Fruit fly (Drosophila melanogaster) whole organism, pupa: Measurements from ENCODE around the gene CG7668.

ENCODE experiments used
- CG10348 ChIP-seq: fragments of 200-800 bp; sonication (Bioruptor generic); IDR thresholded peaks from 2 replicates; pipeline ENCODE4 v1.3.6; 2022; ENCODE audit warnings: missing biosample characterization, missing genetic modification characterization
- CG12605 ChIP-seq: fragments of 200-800 bp; sonication (Bioruptor generic); IDR thresholded peaks from 2 replicates; pipeline ENCODE4 v1.3.6; 2022; ENCODE audit warnings: missing biosample characterization, missing genetic modification characterization
- CG13204 ChIP-seq: fragments of 200-800 bp; sonication (Bioruptor generic); optimal IDR thresholded peaks from 2 replicates; lab custom pipeline; 2018; ENCODE audit warnings: missing biosample characterization, mild to moderate bottlenecking, missing genetic modification characterization, moderate library complexity
- CG14655 ChIP-seq: fragments of 200-800 bp; sonication (Bioruptor generic); optimal IDR thresholded peaks from 3 replicates; lab custom pipeline; 2017; ENCODE audit warnings: mild to moderate bottlenecking, missing biosample characterization, missing genetic modification reagents, missing genetic modification characterization
- CG15710 ChIP-seq: fragments of 200-800 bp; sonication (Bioruptor generic); optimal IDR thresholded peaks from 2 replicates; lab custom pipeline; 2018; ENCODE audit warnings: missing biosample characterization, mild to moderate bottlenecking, missing genetic modification characterization, moderate library complexity
- CG17806 ChIP-seq: fragments of 200-800 bp; sonication (Bioruptor generic); optimal IDR thresholded peaks from 2 replicates; lab custom pipeline; 2018; ENCODE audit warnings: missing biosample characterization, mild to moderate bottlenecking, missing genetic modification characterization, moderate library complexity
- CG32121 ChIP-seq: fragments of 200-800 bp; sonication (Bioruptor generic); IDR thresholded peaks from 2 replicates; pipeline ENCODE4 v1.3.6; 2022; ENCODE audit warnings: missing biosample characterization, missing genetic modification characterization
- CG34367 ChIP-seq: fragments of 200-800 bp; sonication (Bioruptor generic); optimal IDR thresholded peaks from 2 replicates; lab custom pipeline; 2018; ENCODE audit warnings: missing biosample characterization, mild to moderate bottlenecking, missing genetic modification characterization
- CG4496 ChIP-seq: fragments of 200-800 bp; sonication (Bioruptor generic); IDR thresholded peaks from 3 replicates; pipeline ENCODE4 v1.3.6; 2022; ENCODE audit warnings: missing biosample characterization, missing genetic modification characterization
- CG8159 ChIP-seq: fragments of 200-800 bp; sonication (Bioruptor generic); optimal IDR thresholded peaks from 3 replicates; lab custom pipeline; 2018; ENCODE audit warnings: missing biosample characterization, mild to moderate bottlenecking, missing genetic modification characterization, moderate library complexity
- CG8301 ChIP-seq: fragments of 200-800 bp; sonication (Bioruptor generic); optimal IDR thresholded peaks from 2 replicates; lab custom pipeline; 2018; ENCODE audit warnings: missing biosample characterization, mild to moderate bottlenecking, missing genetic modification characterization
- CG9948 ChIP-seq: fragments of 200-800 bp; sonication (Bioruptor generic); optimal IDR thresholded peaks from 2 replicates; lab custom pipeline; 2018; ENCODE audit warnings: missing biosample characterization, mild to moderate bottlenecking, missing genetic modification characterization, moderate library complexity
- D1 ChIP-seq: fragments of 200-800 bp; sonication (Bioruptor generic); optimal IDR thresholded peaks from 2 replicates; lab custom pipeline; 2018; ENCODE audit warnings: missing biosample characterization, mild to moderate bottlenecking, missing genetic modification characterization, moderate library complexity
- EcR ChIP-seq: fragments of 200-800 bp; sonication (Bioruptor generic); optimal IDR thresholded peaks from 3 replicates; lab custom pipeline; 2019; ENCODE audit warnings: missing biosample characterization, missing genetic modification characterization, mild to moderate bottlenecking, moderate library complexity, missing genetic modification reagents
- Ets98B ChIP-seq: fragments of 200-800 bp; sonication (Bioruptor generic); IDR thresholded peaks from 2 replicates; pipeline ENCODE4 v1.3.6; 2022; ENCODE audit warnings: missing biosample characterization, missing genetic modification characterization
- Pif1A ChIP-seq: fragments of 200-800 bp; sonication (Bioruptor generic); optimal IDR thresholded peaks from 3 replicates; lab custom pipeline; 2016; ENCODE audit warnings: missing biosample characterization, missing genetic modification characterization
- Pif1B ChIP-seq: fragments of 200-800 bp; sonication (Bioruptor generic); optimal IDR thresholded peaks from 3 replicates; lab custom pipeline; 2016; ENCODE audit warnings: missing biosample characterization, missing genetic modification characterization
- Snoo ChIP-seq: fragments of 200-800 bp; sonication (Bioruptor generic); optimal IDR thresholded peaks from 3 replicates; lab custom pipeline; 2017; ENCODE audit warnings: missing biosample characterization, mild to moderate bottlenecking, missing genetic modification characterization, inconsistent platforms
- fd96Ca ChIP-seq: fragments of 200-800 bp; sonication (Bioruptor generic); IDR thresholded peaks from 3 replicates; pipeline ENCODE4 v1.3.6; 2022; ENCODE audit warnings: missing biosample characterization, missing genetic modification characterization
- gl ChIP-seq: fragments of 200-800 bp; sonication (Bioruptor generic); optimal IDR thresholded peaks from 2 replicates; lab custom pipeline; 2018; ENCODE audit warnings: missing biosample characterization, mild to moderate bottlenecking, missing genetic modification characterization
- rn ChIP-seq: fragments of 200-800 bp; sonication (Bioruptor generic); IDR thresholded peaks from 2 replicates; pipeline ENCODE4 v1.3.6; 2022; ENCODE audit warnings: missing biosample characterization, missing genetic modification characterization

The CG7668 gene

DNA sequence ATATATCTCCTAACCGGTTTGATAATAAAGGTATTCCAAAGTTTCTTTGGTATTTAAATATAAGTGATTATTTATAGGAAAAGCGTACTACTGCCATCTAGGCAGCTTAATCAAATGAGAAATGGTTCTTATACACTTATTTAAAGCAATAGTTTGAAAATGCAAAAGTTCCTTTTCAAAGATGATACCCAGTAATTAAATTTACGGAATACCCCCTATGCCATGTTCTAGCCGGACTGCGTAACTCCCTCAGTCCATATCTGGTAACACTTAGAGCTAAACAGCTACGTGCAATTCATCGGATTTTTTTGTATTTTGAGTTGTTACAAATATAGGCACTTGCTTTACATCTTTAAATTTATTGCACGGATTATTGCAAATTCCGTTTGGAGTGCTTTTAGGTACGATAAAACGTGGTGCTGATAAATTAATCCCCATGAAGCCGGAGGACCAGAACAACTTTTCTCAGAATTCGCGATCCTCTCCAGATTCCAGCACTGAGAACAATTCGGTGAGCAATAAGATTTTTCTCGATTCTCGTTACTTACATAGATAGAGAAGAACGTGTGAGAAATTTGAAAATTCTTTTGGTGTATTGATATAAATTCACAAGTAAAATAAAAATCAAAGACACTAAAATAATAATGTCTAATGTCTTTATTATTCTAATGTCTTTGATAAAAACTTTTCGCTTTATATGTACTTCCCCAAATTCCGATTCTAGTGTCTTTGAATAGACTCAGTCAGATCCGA, at the start of gene CG7668:
CG7668 (plus strand) TSS at position 255 of the 753 bp plus-strand sequence.
- TF ChIP-seq Snoo (tag; lab: Kevin White, UChicago) = peak; percentile 91
- peak; percentile 92 for TF ChIP-seq CG17806 (tag; lab: Kevin White, UChicago)
- TF ChIP-seq CG8159 (tag; lab: Kevin White, UChicago) = peak; percentile 92
- peak; percentile 93 for TF ChIP-seq Ets98B (GFP tag; lab: Robert Waterston, UW)
- peak; percentile 92 for TF ChIP-seq CG15710 (tag; lab: Kevin White, UChicago)
- peak; percentile 86 for TF ChIP-seq CG9948 (tag; lab: Kevin White, UChicago)
- peak; percentile 81 for TF ChIP-seq D1 (tag; lab: Kevin White, UChicago)
- TF ChIP-seq Pif1B (GFP tag; lab: Kevin White, UChicago) = peak; percentile 80
- TF ChIP-seq CG8301 (tag; lab: Kevin White, UChicago) = peak; percentile 87
- TF ChIP-seq rn (GFP tag; lab: Robert Waterston, UW) = no peak; the same call in 1 of the 2 replicates
- no peak for TF ChIP-seq EcR (GFP tag; lab: Kevin White, UChicago)
- peak; percentile 83 for TF ChIP-seq gl (tag; lab: Kevin White, UChicago)
- TF ChIP-seq CG14655 (GFP tag; lab: Kevin White, UChicago) = peak; percentile 89
- TF ChIP-seq CG32121 = peak; percentile 90
- TF ChIP-seq CG12605 (GFP tag; lab: Robert Waterston, UW) = peak; percentile 89
- peak; percentile 96 for TF ChIP-seq CG4496 (GFP tag; lab: Robert Waterston, UW)
- no peak for TF ChIP-seq CG13204 (GFP tag; lab: Kevin White, UChicago)
- TF ChIP-seq Pif1A (GFP tag; lab: Kevin White, UChicago) = peak; percentile 89
- TF ChIP-seq CG10348 = 0 out of 2 replicates have a peak, but pooled peaks have one; percentile 20
- no peak for TF ChIP-seq fd96Ca (GFP tag; lab: Robert Waterston, UW)
- TF ChIP-seq CG34367 (tag; lab: Kevin White, UChicago) = peak; percentile 83

DNA sequence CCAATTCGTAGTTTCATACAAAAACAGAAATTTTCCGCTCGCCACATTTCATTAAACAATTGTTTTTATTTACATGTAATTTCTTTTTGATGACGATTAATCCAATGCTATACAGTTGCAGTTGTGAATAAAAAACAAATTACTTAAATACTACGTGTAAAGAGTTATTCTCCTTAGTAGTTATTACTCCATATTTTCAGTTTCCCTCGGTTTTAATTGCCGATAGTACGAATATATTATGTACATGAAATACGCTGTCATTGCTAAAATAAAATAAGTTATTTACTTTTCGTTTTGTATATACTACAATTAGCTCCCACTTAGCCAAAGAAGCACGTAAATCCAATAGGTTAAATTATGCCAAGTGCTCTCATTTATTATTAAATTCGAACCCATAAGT, 48.9 kb upstream of the CG7668 start, which contains the start of gene CG42655:
CG42655 (minus strand) TSS at position 101 of the 400 bp plus-strand sequence.
- no peak for TF ChIP-seq CG14655 (GFP tag; lab: Kevin White, UChicago)
- no peak for TF ChIP-seq CG34367 (tag; lab: Kevin White, UChicago)

DNA sequence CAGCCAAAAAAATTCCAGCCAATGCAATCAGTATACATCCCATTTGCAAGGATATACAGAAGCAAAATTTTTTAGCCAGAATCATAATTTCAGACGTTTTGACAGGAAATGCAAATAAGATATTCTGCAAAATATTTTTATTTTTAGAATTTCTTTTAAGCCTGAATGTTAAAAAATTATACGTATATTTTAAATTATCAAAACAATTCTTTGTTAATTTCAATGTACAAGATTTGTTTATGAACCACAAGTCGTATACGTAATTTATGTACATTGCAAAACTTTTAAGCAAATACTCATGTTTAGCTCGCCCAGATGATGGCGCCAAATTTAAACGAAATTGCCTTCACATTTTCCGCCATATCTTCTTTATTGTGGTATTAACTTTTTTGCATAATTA, 48.1 kb upstream of the CG7668 start, which contains the start of gene CG42654:
CG42654 (minus strand) TSS at position 101 of the 400 bp plus-strand sequence.
- TF ChIP-seq fd96Ca (GFP tag; lab: Robert Waterston, UW) = no peak
- TF ChIP-seq D1 (tag; lab: Kevin White, UChicago) = no peak
- TF ChIP-seq CG13204 (GFP tag; lab: Kevin White, UChicago) = no peak
- TF ChIP-seq CG4496 (GFP tag; lab: Robert Waterston, UW) = no peak
- TF ChIP-seq CG14655 (GFP tag; lab: Kevin White, UChicago) = no peak
- TF ChIP-seq CG9948 (tag; lab: Kevin White, UChicago) = no peak
- no peak for TF ChIP-seq EcR (GFP tag; lab: Kevin White, UChicago)
- no peak for TF ChIP-seq rn (GFP tag; lab: Robert Waterston, UW)
- TF ChIP-seq CG12605 (GFP tag; lab: Robert Waterston, UW) = no peak
- no peak for TF ChIP-seq CG32121
- TF ChIP-seq Pif1A (GFP tag; lab: Kevin White, UChicago) = no peak
- TF ChIP-seq CG10348 = no peak
- no peak for TF ChIP-seq gl (tag; lab: Kevin White, UChicago)

DNA sequence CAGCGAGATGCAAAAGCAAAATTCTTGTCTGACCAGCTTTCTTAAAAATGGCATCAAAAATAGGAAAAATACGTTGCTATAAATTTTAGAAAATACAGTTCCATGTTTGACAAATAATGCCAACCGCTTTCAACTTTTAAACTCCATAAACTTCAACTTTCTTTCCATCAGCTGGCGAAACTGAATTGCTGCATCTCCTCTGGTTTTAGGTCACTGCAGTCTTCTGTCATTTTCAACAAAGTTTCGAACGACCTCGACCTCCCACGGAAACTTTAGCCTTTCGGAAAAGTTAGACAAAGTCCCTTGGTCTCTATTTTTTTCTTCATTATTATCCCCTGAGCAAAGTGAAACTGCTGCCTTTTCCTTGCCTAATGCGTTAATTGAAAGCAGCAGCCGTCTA, 46.8 kb upstream of the CG7668 start, which contains the start of gene CG42263:
CG42263 (minus strand) TSS at position 101 of the 400 bp plus-strand sequence.
- TF ChIP-seq CG8301 (tag; lab: Kevin White, UChicago) = no peak
- no peak for TF ChIP-seq CG12605 (GFP tag; lab: Robert Waterston, UW)
- TF ChIP-seq Pif1B (GFP tag; lab: Kevin White, UChicago) = no peak
- TF ChIP-seq CG9948 (tag; lab: Kevin White, UChicago) = no peak
- TF ChIP-seq CG17806 (tag; lab: Kevin White, UChicago) = no peak
- TF ChIP-seq D1 (tag; lab: Kevin White, UChicago) = no peak
- TF ChIP-seq CG14655 (GFP tag; lab: Kevin White, UChicago) = no peak
- TF ChIP-seq CG8159 (tag; lab: Kevin White, UChicago) = no peak

DNA sequence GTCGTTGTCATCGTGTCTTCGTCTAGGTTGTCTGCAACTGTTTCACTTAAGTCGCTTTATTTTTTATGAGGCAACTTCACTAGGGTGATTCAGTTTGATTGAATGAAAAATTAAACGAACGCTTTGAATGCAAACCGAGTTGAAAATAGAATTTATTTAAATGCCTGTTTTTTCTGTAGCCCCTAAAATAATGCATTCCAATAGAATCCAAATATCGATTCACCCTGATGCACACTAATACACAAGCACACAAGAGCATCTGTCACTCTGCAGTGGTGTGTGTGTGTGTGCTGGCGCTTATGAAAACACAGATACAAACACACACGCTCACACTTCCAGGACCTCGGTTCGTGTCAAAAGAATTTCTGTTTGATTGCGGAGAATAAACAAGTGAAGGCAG, 40.7 kb upstream of the CG7668 start:
- TF ChIP-seq CG32121 (no peak), CG10348 (no peak), CG14655 (GFP tag; lab: Kevin White, UChicago) (peak; percentile 40), Pif1B (GFP tag; lab: Kevin White, UChicago) (peak; percentile 26), Snoo (tag; lab: Kevin White, UChicago) (no peak), Ets98B (GFP tag; lab: Robert Waterston, UW) (no peak), CG8301 (tag; lab: Kevin White, UChicago) (peak; percentile 39), CG13204 (GFP tag; lab: Kevin White, UChicago) (no peak), Pif1A (GFP tag; lab: Kevin White, UChicago) (no peak), fd96Ca (GFP tag; lab: Robert Waterston, UW) (no peak), CG8159 (tag; lab: Kevin White, UChicago) (peak; percentile 51), gl (tag; lab: Kevin White, UChicago) (no peak), CG12605 (GFP tag; lab: Robert Waterston, UW) (peak; percentile 38; the same call in 1 of the 2 replicates), CG34367 (tag; lab: Kevin White, UChicago) (peak; percentile 41), CG17806 (tag; lab: Kevin White, UChicago) (no peak), CG4496 (GFP tag; lab: Robert Waterston, UW) (0 out of 3 replicates have a peak, but pooled peaks have one; percentile 20), D1 (tag; lab: Kevin White, UChicago) (no peak), rn (GFP tag; lab: Robert Waterston, UW) (no peak), CG9948 (tag; lab: Kevin White, UChicago) (no peak), EcR (GFP tag; lab: Kevin White, UChicago) (no peak), CG15710 (tag; lab: Kevin White, UChicago) (peak; percentile 56)
